Worm (Caenorhabditis elegans): ENCODE results near the gene egas-3.

ce11 chrV:18657391-18657790, 21.2 kb upstream of the egas-3 start:
- TF ChIP-seq elt-2 (tag; optimal IDR thresholded peaks at IDR 0.05), result no peak
- no peak for TF ChIP-seq fkh-10 (GFP tag; optimal IDR thresholded peaks at IDR 0.05)
- no peak for TF ChIP-seq sox-4 (tag; optimal IDR thresholded peaks at IDR 0.05)
- TF ChIP-seq pha-4 (tag; optimal IDR thresholded peaks at IDR 0.05), result no peak
